Worm (Caenorhabditis elegans) whole organism, midembryonic: Measurements from ENCODE around the gene srh-301.

ENCODE experiments used
- T22C8.4 ChIP-seq: fragments of 200-800 bp; sonication (Bioruptor generic); IDR thresholded peaks from 2 replicates; pipeline ENCODE4 v1.3.6; 2022; ENCODE audit warnings: missing genetic modification characterization, missing compliant biosample characterization
- cog-1 ChIP-seq: sonication (generic microtip); optimal IDR thresholded peaks from 2 replicates; lab custom pipeline; 2016; ENCODE audit warnings: missing genetic modification characterization, missing compliant biosample characterization
- flt-1 ChIP-seq: fragments of 200-800 bp; sonication (Bioruptor generic); IDR thresholded peaks from 2 replicates; pipeline ENCODE4 v1.3.6; 2022; ENCODE audit warnings: missing genetic modification characterization, missing compliant biosample characterization
- klf-2 ChIP-seq: fragments of 200-800 bp; sonication (Bioruptor generic); conservative IDR thresholded peaks from 2 replicates; pipeline ENCODE4 v1.3.6; 2022; ENCODE audit warnings: missing genetic modification reagents, missing genetic modification characterization, missing compliant biosample characterization
- med-1 ChIP-seq: sonication (generic microtip); optimal IDR thresholded peaks from 2 replicates; lab custom pipeline; 2017; ENCODE audit warnings: missing genetic modification characterization, mild to moderate bottlenecking, missing compliant biosample characterization, antibody characterized with exemption, missing genetic modification reagents; ENCODE audit not compliant: insufficient read depth
- ref-1 ChIP-seq: fragments of 200-800 bp; sonication (Bioruptor generic); conservative IDR thresholded peaks from 2 replicates; pipeline ENCODE4 v1.3.6; 2022; ENCODE audit warnings: missing genetic modification reagents, missing genetic modification characterization, missing compliant biosample characterization
- tab-1 ChIP-seq: fragments of 200-800 bp; sonication (Bioruptor generic); IDR thresholded peaks from 2 replicates; pipeline ENCODE4 v1.3.6; 2022; ENCODE audit warnings: missing genetic modification characterization, missing compliant biosample characterization
- ztf-23 ChIP-seq: fragments of 200-800 bp; sonication (Bioruptor generic); IDR thresholded peaks from 2 replicates; pipeline ENCODE4 v1.3.6; 2022; ENCODE audit warnings: missing genetic modification reagents, missing genetic modification characterization, missing compliant biosample characterization
- ztf-29 ChIP-seq: fragments of 200-800 bp; sonication (Bioruptor generic); IDR thresholded peaks from 2 replicates; pipeline ENCODE4 v1.3.6; 2022; ENCODE audit warnings: missing genetic modification reagents, missing genetic modification characterization, missing compliant biosample characterization

The srh-301 gene

ce11 chrV:17798789-17799188, 25.9 kb upstream of the srh-301 start, which contains the start of gene srx-18:
Gene srx-18 (minus strand): TSS chrV:17798889.
- TF ChIP-seq T22C8.4 (no peak), tab-1 (GFP tag; lab: Robert Waterston, UW) (no peak), med-1 (no peak), ztf-23 (no peak), ztf-29 (GFP tag; lab: Robert Waterston, UW) (no peak)

ce11 chrV:17800538-17800937, 24.2 kb upstream of the srh-301 start, which contains the start of gene srh-287:
Gene srh-287 (plus strand): TSS chrV:17800838.
- TF ChIP-seq T22C8.4 (no peak), ztf-23 (no peak), cog-1 (tag; lab: Kevin White, UChicago) (no peak), tab-1 (GFP tag; lab: Robert Waterston, UW) (no peak), ztf-29 (GFP tag; lab: Robert Waterston, UW) (no peak), med-1 (no peak), flt-1 (GFP tag; lab: Robert Waterston, UW) (no peak), klf-2 (GFP tag; lab: Robert Waterston, UW) (no peak)

- no peak for TF ChIP-seq cog-1 (tag; lab: Kevin White, UChicago)
- no peak for TF ChIP-seq T22C8.4
- TF ChIP-seq ztf-23, result no peak
- no peak for TF ChIP-seq ref-1
- TF ChIP-seq klf-2 (GFP tag; lab: Robert Waterston, UW), result no peak
- no peak for TF ChIP-seq flt-1 (GFP tag; lab: Robert Waterston, UW)
- no peak for TF ChIP-seq tab-1 (GFP tag; lab: Robert Waterston, UW)
These were observed 22.2 kb upstream of the srh-301 start, which contains the start of the genes Y94A7B.11 and srh-292 for ce11 chrV:17802519-17802918. Gene Y94A7B.11 (minus strand): TSS chrV:17802619. Gene srh-292 (plus strand): TSS chrV:17802769.

ce11 chrV:17805323-17805722, 19.4 kb upstream of the srh-301 start, which contains the start of gene srh-291:
Gene srh-291 (plus strand): TSS chrV:17805623.
- TF ChIP-seq ztf-23 (no peak), cog-1 (tag; lab: Kevin White, UChicago) (no peak)

ce11 chrV:17810053-17810452, 14.7 kb upstream of the srh-301 start, which contains the start of gene srh-296:
Gene srh-296 (plus strand): TSS chrV:17810353.
- TF ChIP-seq tab-1 (GFP tag; lab: Robert Waterston, UW) (no peak), ref-1 (no peak), cog-1 (tag; lab: Kevin White, UChicago) (no peak), ztf-29 (GFP tag; lab: Robert Waterston, UW) (no peak), ztf-23 (no peak), klf-2 (GFP tag; lab: Robert Waterston, UW) (no peak), T22C8.4 (no peak), flt-1 (GFP tag; lab: Robert Waterston, UW) (no peak)

- TF ChIP-seq med-1 (no peak), cog-1 (tag; lab: Kevin White, UChicago) (no peak), flt-1 (GFP tag; lab: Robert Waterston, UW) (no peak), ztf-29 (GFP tag; lab: Robert Waterston, UW) (no peak)
These were observed 12.6 kb upstream of the srh-301 start for ce11 chrV:17812127-17812526.

ce11 chrV:17818567-17818966, 6.1 kb upstream of the srh-301 start, which contains the start of gene srh-298:
Gene srh-298 (plus strand): TSS chrV:17818867.
- TF ChIP-seq cog-1 (tag; lab: Kevin White, UChicago) (no peak), T22C8.4 (no peak), ztf-29 (GFP tag; lab: Robert Waterston, UW) (no peak), ref-1 (no peak), flt-1 (GFP tag; lab: Robert Waterston, UW) (no peak), ztf-23 (no peak), tab-1 (GFP tag; lab: Robert Waterston, UW) (no peak), klf-2 (GFP tag; lab: Robert Waterston, UW) (no peak), med-1 (no peak)

- TF ChIP-seq T22C8.4 (no peak), klf-2 (GFP tag; lab: Robert Waterston, UW) (no peak), ztf-29 (GFP tag; lab: Robert Waterston, UW) (no peak), ztf-23 (0 out of 2 replicates have a peak, but pooled peaks have one; percentile 25), tab-1 (GFP tag; lab: Robert Waterston, UW) (0 out of 2 replicates have a peak, but pooled peaks have one; percentile 52)
These were observed 5.0 kb upstream of the srh-301 start for ce11 chrV:17819704-17820103.

ce11 chrV:17821805-17822204, 2.9 kb upstream of the srh-301 start, which contains the start of gene srh-300:
Gene srh-300 (plus strand): TSS chrV:17822105.
- TF ChIP-seq flt-1 (GFP tag; lab: Robert Waterston, UW), result no peak
- no peak for TF ChIP-seq ztf-23
- no peak for TF ChIP-seq med-1
- no peak for TF ChIP-seq tab-1 (GFP tag; lab: Robert Waterston, UW)
- TF ChIP-seq ztf-29 (GFP tag; lab: Robert Waterston, UW), result no peak

ce11 chrV:17828310-17828709, 3.6 kb downstream of the srh-301 start, which contains the start of gene srh-304:
Gene srh-304 (plus strand): TSS chrV:17828610.
- no peak for TF ChIP-seq T22C8.4
- TF ChIP-seq med-1, result no peak
- no peak for TF ChIP-seq klf-2 (GFP tag; lab: Robert Waterston, UW)
- no peak for TF ChIP-seq flt-1 (GFP tag; lab: Robert Waterston, UW)
- no peak for TF ChIP-seq tab-1 (GFP tag; lab: Robert Waterston, UW)
- TF ChIP-seq ztf-23, result no peak
- TF ChIP-seq ref-1, result no peak
- TF ChIP-seq ztf-29 (GFP tag; lab: Robert Waterston, UW), result no peak
- TF ChIP-seq cog-1 (tag; lab: Kevin White, UChicago), result no peak

ce11 chrV:17831350-17831749, 6.6 kb downstream of the srh-301 start, which contains the start of gene srh-303:
Gene srh-303 (plus strand): TSS chrV:17831650.
- TF ChIP-seq med-1, result no peak
- no peak for TF ChIP-seq ztf-23
- no peak for TF ChIP-seq ref-1
- no peak for TF ChIP-seq klf-2 (GFP tag; lab: Robert Waterston, UW)
- TF ChIP-seq T22C8.4, result no peak
